Worm (Caenorhabditis elegans): ENCODE measurements around the gene tasp-1.

Gene tasp-1

DNA sequence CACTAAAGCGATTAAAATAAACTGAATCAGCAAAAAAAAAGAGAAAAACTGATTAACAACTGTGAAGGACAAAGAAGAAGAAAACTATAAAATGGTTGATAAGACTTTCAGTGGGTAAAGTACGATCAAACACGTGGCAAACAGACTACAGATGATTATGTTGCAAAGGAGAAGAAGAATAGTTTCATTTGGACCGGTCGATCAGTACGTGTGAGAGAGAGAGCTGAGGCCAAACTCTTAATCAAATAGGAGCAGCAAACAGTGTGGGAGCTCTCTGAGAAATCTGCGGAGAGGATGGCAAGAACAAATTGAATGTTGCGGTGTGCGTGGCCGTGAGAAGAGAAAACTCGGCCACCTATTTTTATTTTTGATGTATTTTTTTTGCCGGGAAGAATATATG is 40.0 kb upstream of the tasp-1 start (continued):
- TF ChIP-seq lin-35 (GFP tag; optimal IDR thresholded peaks at IDR 0.05) (peak in 1 of 2 experiments; percentile 65), zip-4 (GFP tag; optimal IDR thresholded peaks at IDR 0.05) (no peak), egl-13 (tag; optimal IDR thresholded peaks at IDR 0.05) (no peak), vab-15 (tag; optimal IDR thresholded peaks at IDR 0.05) (no peak), nhr-28 (tag; optimal IDR thresholded peaks at IDR 0.05) (no peak), zag-1 (tag; optimal IDR thresholded peaks at IDR 0.05) (no peak), Y116A8C.19 (tag; optimal IDR thresholded peaks at IDR 0.05; ENCODE audit: borderline replicate concordance) (no peak), fkh-8 (tag; optimal IDR thresholded peaks at IDR 0.05) (no peak), egl-27 (tag; optimal IDR thresholded peaks at IDR 0.05) (no peak), elt-2 (tag; optimal IDR thresholded peaks at IDR 0.05) (peak; percentile 44), sptf-1 (tag; optimal IDR thresholded peaks at IDR 0.05) (no peak), nhr-12 (tag; optimal IDR thresholded peaks at IDR 0.05) (no peak), ztf-4 (tag; optimal IDR thresholded peaks at IDR 0.05) (no peak), nhr-71 (tag; optimal IDR thresholded peaks at IDR 0.05) (peak; percentile 44), pag-3 (tag; optimal IDR thresholded peaks at IDR 0.05; ENCODE audit: borderline replicate concordance, insufficient read depth) (no peak), mef-2 (tag; optimal IDR thresholded peaks at IDR 0.05) (no peak), nhr-76 (tag; optimal IDR thresholded peaks at IDR 0.05) (no peak), ztf-11 (tag; optimal IDR thresholded peaks at IDR 0.05) (no peak), alr-1 (tag; optimal IDR thresholded peaks at IDR 0.05; ENCODE audit: borderline replicate concordance) (no peak), fos-1 (tag; optimal IDR thresholded peaks at IDR 0.05) (no peak), grh-1 (GFP tag; IDR thresholded peaks at IDR 0.05) (no peak), blmp-1 (tag; optimal IDR thresholded peaks at IDR 0.05) (peak; percentile 26), nhr-90 (tag; optimal IDR thresholded peaks at IDR 0.05; ENCODE audit: poor library complexity) (peak; percentile 52), nhr-77 (tag; optimal IDR thresholded peaks at IDR 0.05) (no peak), ceh-63 (GFP tag; optimal IDR thresholded peaks at IDR 0.05) (no peak), skn-1 (tag; optimal IDR thresholded peaks at IDR 0.05) (no peak), lin-39 (tag; optimal IDR thresholded peaks at IDR 0.05) (no peak), dpl-1 (GFP tag; optimal IDR thresholded peaks at IDR 0.05) (no peak), C04F5.9 (tag; optimal IDR thresholded peaks at IDR 0.05) (no peak), nhr-20 (tag; optimal IDR thresholded peaks at IDR 0.05) (peak; percentile 71), ama-1 (optimal IDR thresholded peaks at IDR 0.05) (no peak), lin-15B (tag; optimal IDR thresholded peaks at IDR 0.05) (no peak), mep-1 (tag; optimal IDR thresholded peaks at IDR 0.05) (peak; percentile 35), ets-5 (GFP tag; IDR thresholded peaks at IDR 0.05) (no peak), hlh-17 (GFP tag; optimal IDR thresholded peaks at IDR 0.05; ENCODE audit: borderline replicate concordance) (no peak), C34B4.2 (tag; optimal IDR thresholded peaks at IDR 0.05) (no peak), fkh-10 (GFP tag; optimal IDR thresholded peaks at IDR 0.05) (no peak), swsn-7 (tag; optimal IDR thresholded peaks at IDR 0.05) (peak; percentile 7), nhr-47 (tag; optimal IDR thresholded peaks at IDR 0.05) (no peak), dsc-1 (tag; optimal IDR thresholded peaks at IDR 0.05) (no peak), lir-3 (tag; optimal IDR thresholded peaks at IDR 0.05; ENCODE audit: poor library complexity) (peak; percentile 47), aly-2 (tag; optimal IDR thresholded peaks at IDR 0.05) (no peak)

- no peak for TF ChIP-seq nhr-12 (tag; optimal IDR thresholded peaks at IDR 0.05)
- TF ChIP-seq fkh-4 (tag; optimal IDR thresholded peaks at IDR 0.05; ENCODE audit: borderline replicate concordance) = no peak
- TF ChIP-seq Y116A8C.19 (tag; optimal IDR thresholded peaks at IDR 0.05; ENCODE audit: borderline replicate concordance) = no peak
- TF ChIP-seq hlh-17 (GFP tag; optimal IDR thresholded peaks at IDR 0.05; ENCODE audit: borderline replicate concordance) = no peak
- peak; percentile 75 for TF ChIP-seq pax-3 (tag; optimal IDR thresholded peaks at IDR 0.05)
- TF ChIP-seq fkh-8 (tag; optimal IDR thresholded peaks at IDR 0.05) = peak; percentile 88
- peak; percentile 98 for TF ChIP-seq lin-14 (GFP tag; optimal IDR thresholded peaks at IDR 0.05)
- peak; percentile 82 to 85 for TF ChIP-seq lsy-2 (tag; optimal IDR thresholded peaks at IDR 0.05)
- TF ChIP-seq ets-5 (GFP tag; IDR thresholded peaks at IDR 0.05) = no peak
- TF ChIP-seq xbp-1 (tag; optimal IDR thresholded peaks at IDR 0.05) = peak; percentile 73
- TF ChIP-seq ama-1 (optimal IDR thresholded peaks at IDR 0.05) = no peak
- peak; percentile 95 for TF ChIP-seq snu-23 (GFP tag; optimal IDR thresholded peaks at IDR 0.05)
- TF ChIP-seq alr-1 (tag; optimal IDR thresholded peaks at IDR 0.05; ENCODE audit: borderline replicate concordance) = no peak
- peak; percentile 37 for TF ChIP-seq sup-37 (GFP tag; optimal IDR thresholded peaks at IDR 0.05)
- TF ChIP-seq ztf-11 (tag; optimal IDR thresholded peaks at IDR 0.05) = peak in 1 of 2 experiments; percentile 50
- no peak for TF ChIP-seq nhr-28 (tag; optimal IDR thresholded peaks at IDR 0.05)
- peak; percentile 91 for TF ChIP-seq swsn-7 (tag; optimal IDR thresholded peaks at IDR 0.05)
- peak; percentile 61 to 63 (median 61) for TF ChIP-seq dpl-1 (GFP tag; optimal IDR thresholded peaks at IDR 0.05)
- peak; percentile 93 for TF ChIP-seq rnt-1 (tag; optimal IDR thresholded peaks at IDR 0.05)
- peak; percentile 70 for TF ChIP-seq lin-39 (tag; optimal IDR thresholded peaks at IDR 0.05)
- peak; percentile 79 to 89 (median 83) for TF ChIP-seq ceh-82 (tag; optimal IDR thresholded peaks at IDR 0.05)
These were observed 38.9 kb upstream of the tasp-1 start for ce11 chrIII:10720170-10720569.
